Fruit fly (Drosophila melanogaster) whole organism, prepupa: ENCODE results near the gene AttD.
A peak's percentile ranks its signal among the peaks of the same experiment; 100 is the strongest.

Source experiments
- CG11762 ChIP-seq: fragments of 200-800 bp; sonication (Bioruptor generic); optimal IDR thresholded peaks from 3 replicates; lab custom pipeline; 2016; ENCODE audit warnings: missing biosample characterization, missing genetic modification characterization; ENCODE audit not compliant: insufficient read depth
- CG15336 ChIP-seq: fragments of 200-800 bp; sonication (Bioruptor generic); IDR thresholded peaks from 2 replicates; pipeline ENCODE4 v1.3.6; 2022; ENCODE audit warnings: missing biosample characterization, missing genetic modification characterization
- CG16779 ChIP-seq: fragments of 200-800 bp; sonication (Bioruptor generic); optimal IDR thresholded peaks from 3 replicates; lab custom pipeline; 2017; ENCODE audit warnings: missing biosample characterization, mild to moderate bottlenecking, missing genetic modification characterization
- CG3032 ChIP-seq: fragments of 200-800 bp; optimal IDR thresholded peaks from 2 replicates; lab custom pipeline; 2019; ENCODE audit warnings: missing biosample characterization, mild to moderate bottlenecking, missing genetic modification characterization, moderate library complexity
- CG31627 ChIP-seq: fragments of 200-800 bp; sonication (Bioruptor generic); optimal IDR thresholded peaks from 3 replicates; lab custom pipeline; 2016; ENCODE audit warnings: missing biosample characterization, missing genetic modification characterization
- CG32006 ChIP-seq: fragments of 200-800 bp; sonication (Bioruptor generic); optimal IDR thresholded peaks from 3 replicates; lab custom pipeline; 2017; ENCODE audit warnings: missing biosample characterization, mild to moderate bottlenecking, missing genetic modification characterization
- CG34406 ChIP-seq: fragments of 200-800 bp; sonication (Bioruptor generic); optimal IDR thresholded peaks from 3 replicates; lab custom pipeline; 2016; ENCODE audit warnings: missing biosample characterization, missing genetic modification characterization
- CG3919 ChIP-seq: fragments of 200-800 bp; sonication (Bioruptor generic); optimal IDR thresholded peaks from 3 replicates; lab custom pipeline; 2016; ENCODE audit warnings: missing biosample characterization, missing genetic modification characterization
- CG6163 ChIP-seq: fragments of 200-800 bp; sonication (Bioruptor generic); IDR thresholded peaks from 3 replicates; pipeline ENCODE4 v1.3.6; 2022; ENCODE audit warnings: missing biosample characterization, missing genetic modification characterization
- CG6276 ChIP-seq: fragments of 200-800 bp; sonication (Bioruptor generic); optimal IDR thresholded peaks from 2 replicates; lab custom pipeline; 2017; ENCODE audit warnings: missing biosample characterization, mild to moderate bottlenecking, missing genetic modification characterization
- CG6792 ChIP-seq: fragments of 200-800 bp; sonication (Bioruptor generic); optimal IDR thresholded peaks from 3 replicates; lab custom pipeline; 2016; ENCODE audit warnings: missing biosample characterization, missing genetic modification characterization
- CG6854 ChIP-seq: fragments of 200-800 bp; sonication (Bioruptor generic); optimal IDR thresholded peaks from 2 replicates; lab custom pipeline; 2017; ENCODE audit warnings: missing biosample characterization, mild to moderate bottlenecking, missing genetic modification characterization
- CG8119 ChIP-seq: fragments of 200-800 bp; sonication (Bioruptor generic); IDR thresholded peaks from 3 replicates; pipeline ENCODE4 v1.3.6; 2022; ENCODE audit warnings: missing biosample characterization, missing genetic modification characterization
- CG8319 ChIP-seq: fragments of 200-800 bp; sonication (Bioruptor generic); optimal IDR thresholded peaks from 3 replicates; lab custom pipeline; 2016; ENCODE audit warnings: missing biosample characterization, missing genetic modification characterization
- CG9139 ChIP-seq: fragments of 200-800 bp; sonication (Bioruptor generic); optimal IDR thresholded peaks from 3 replicates; lab custom pipeline; 2017; ENCODE audit warnings: missing biosample characterization, mild to moderate bottlenecking, missing genetic modification characterization
- Eip78C ChIP-seq: fragments of 200-800 bp; sonication (Bioruptor generic); peaks from one replicate; lab custom pipeline; 2016; ENCODE audit warnings: missing biosample characterization, missing genetic modification characterization
- Gug ChIP-seq: fragments of 200-800 bp; sonication (Bioruptor generic); IDR thresholded peaks from 2 replicates; pipeline ENCODE4 v1.3.6; 2022; ENCODE audit warnings: missing biosample characterization, missing genetic modification characterization
- Hr39 ChIP-seq: fragments of 200-800 bp; sonication (Bioruptor generic); optimal IDR thresholded peaks from 2 replicates; lab custom pipeline; 2016; ENCODE audit warnings: missing biosample characterization, missing genetic modification characterization
- Hr4 ChIP-seq: fragments of 200-800 bp; sonication (Bioruptor generic); optimal IDR thresholded peaks from 3 replicates; lab custom pipeline; 2016; ENCODE audit warnings: missing biosample characterization, missing genetic modification characterization
- Lpt ChIP-seq: fragments of 200-800 bp; sonication (Bioruptor generic); optimal IDR thresholded peaks from 3 replicates; lab custom pipeline; 2016; ENCODE audit warnings: missing biosample characterization, missing genetic modification characterization
- Met ChIP-seq: fragments of 200-800 bp; sonication (Bioruptor generic); optimal IDR thresholded peaks from 3 replicates; lab custom pipeline; 2016; ENCODE audit warnings: missing biosample characterization, missing genetic modification characterization
- Smox ChIP-seq: fragments of 200-800 bp; sonication (Bioruptor generic); optimal IDR thresholded peaks from 3 replicates; lab custom pipeline; 2016; ENCODE audit warnings: missing biosample characterization, missing genetic modification characterization
- Sox15 ChIP-seq: fragments of 200-800 bp; sonication (Bioruptor generic); optimal IDR thresholded peaks from 3 replicates; lab custom pipeline; 2016; ENCODE audit warnings: missing biosample characterization, missing genetic modification characterization
- achi ChIP-seq: fragments of 200-800 bp; sonication (Bioruptor generic); optimal IDR thresholded peaks from 3 replicates; lab custom pipeline; 2016; ENCODE audit warnings: missing biosample characterization, missing genetic modification characterization
- acj6 ChIP-seq: fragments of 200-800 bp; sonication (Bioruptor generic); optimal IDR thresholded peaks from 3 replicates; lab custom pipeline; 2016; ENCODE audit warnings: missing biosample characterization, missing genetic modification characterization
- cyc ChIP-seq: fragments of 200-800 bp; sonication (Bioruptor generic); optimal IDR thresholded peaks from 3 replicates; lab custom pipeline; 2016; ENCODE audit warnings: missing biosample characterization, missing genetic modification characterization
- dac ChIP-seq: fragments of 200-800 bp; sonication (Bioruptor generic); optimal IDR thresholded peaks from 2 replicates; lab custom pipeline; 2017; ENCODE audit warnings: missing biosample characterization, mild to moderate bottlenecking, missing genetic modification characterization
- dsx ChIP-seq: fragments of 200-800 bp; optimal IDR thresholded peaks from 3 replicates; lab custom pipeline; 2019; ENCODE audit warnings: missing biosample characterization, mild to moderate bottlenecking, missing genetic modification characterization, moderate library complexity; ENCODE audit not compliant: poor library complexity, severe bottlenecking
- fd85E ChIP-seq: fragments of 200-800 bp; sonication (Bioruptor generic); optimal IDR thresholded peaks from 3 replicates; lab custom pipeline; 2016; ENCODE audit warnings: missing biosample characterization, missing genetic modification characterization
- fkh ChIP-seq: fragments of 200-800 bp; sonication (Bioruptor generic); optimal IDR thresholded peaks from 3 replicates; lab custom pipeline; 2017; ENCODE audit warnings: missing biosample characterization, mild to moderate bottlenecking, missing genetic modification characterization, moderate library complexity
- lz ChIP-seq: fragments of 200-800 bp; sonication (Bioruptor generic); optimal IDR thresholded peaks from 3 replicates; lab custom pipeline; 2016; ENCODE audit warnings: missing biosample characterization, missing genetic modification characterization
- net ChIP-seq: fragments of 200-800 bp; sonication (Bioruptor generic); optimal IDR thresholded peaks from 3 replicates; lab custom pipeline; 2016; ENCODE audit warnings: missing biosample characterization, missing genetic modification characterization
- pdm3 ChIP-seq: fragments of 200-800 bp; sonication (Bioruptor generic); optimal IDR thresholded peaks from 3 replicates; lab custom pipeline; 2016; ENCODE audit warnings: missing biosample characterization, missing genetic modification characterization
- salr ChIP-seq, 2 experiments: fragments of 200-800 bp; sonication (Bioruptor generic); optimal IDR thresholded peaks; 3 replicates each; lab custom pipeline; 2016 to 2018; ENCODE audit warnings: missing biosample characterization in 2 of 2, missing genetic modification characterization in 2 of 2, mild to moderate bottlenecking in 1 of 2
- spab ChIP-seq: fragments of 200-800 bp; sonication (Bioruptor generic); optimal IDR thresholded peaks from 2 replicates; lab custom pipeline; 2017; ENCODE audit warnings: missing biosample characterization, mild to moderate bottlenecking, missing genetic modification characterization, missing genetic modification reagents
- ss ChIP-seq, 2 experiments: fragments of 200-800 bp; sonication (Bioruptor generic); optimal IDR thresholded peaks; 2 replicates in 1 of 2; 3 replicates in 1 of 2; lab custom pipeline; 2017 to 2018; ENCODE audit warnings: mild to moderate bottlenecking in 2 of 2, missing biosample characterization in 2 of 2, missing genetic modification characterization in 2 of 2, moderate library complexity in 1 of 2
- svp ChIP-seq: fragments of 200-800 bp; sonication (Bioruptor generic); peaks from one replicate; lab custom pipeline; 2016; ENCODE audit warnings: missing biosample characterization, missing genetic modification characterization

The AttD gene

dm6 chr3R:17616541-17616940 is 8.5 kb upstream of the AttD start:
- TF ChIP-seq fkh, result no peak
- TF ChIP-seq CG3032 (tag; lab: Kevin White, UChicago), result peak; percentile 11

dm6 chr3R:17617121-17617975 is 7.7 kb upstream of the AttD start:
- peak; percentile 11 for TF ChIP-seq CG32006 (GFP tag; lab: Kevin White, UChicago)
- TF ChIP-seq CG31627 (GFP tag; lab: Kevin White, UChicago), result peak; percentile 22
- TF ChIP-seq Hr4 (GFP tag; lab: Kevin White, UChicago), result peak; percentile 20
- TF ChIP-seq spab (GFP tag; lab: Kevin White, UChicago), result no peak
- TF ChIP-seq CG3919 (GFP tag; lab: Kevin White, UChicago), result no peak
- TF ChIP-seq Smox (GFP tag; lab: Kevin White, UChicago), result peak; percentile 3
- peak; percentile 44 to 54 for TF ChIP-seq ss (GFP tag; optimal IDR thresholded peaks at IDR 0.05; lab: Kevin White, UChicago)
- peak; percentile 55; the same call in 1 of the 2 replicates for TF ChIP-seq CG15336 (GFP tag; lab: Robert Waterston, UW)
- TF ChIP-seq cyc, result peak; percentile 22
- peak; percentile 79 for TF ChIP-seq Eip78C (GFP tag; lab: Kevin White, UChicago)
- TF ChIP-seq pdm3, result peak; percentile 9
- peak; percentile 5 for TF ChIP-seq CG6854 (GFP tag; lab: Kevin White, UChicago)
- peak; percentile 9 for TF ChIP-seq acj6 (GFP tag; lab: Kevin White, UChicago)
- no peak for TF ChIP-seq dac
- TF ChIP-seq svp (GFP tag; lab: Kevin White, UChicago), result peak; percentile 55
- no peak for TF ChIP-seq CG34406
- TF ChIP-seq lz (GFP tag; lab: Kevin White, UChicago), result peak; percentile 6
- TF ChIP-seq CG6792 (GFP tag; lab: Kevin White, UChicago), result peak; percentile 3
- TF ChIP-seq CG6276 (GFP tag; lab: Kevin White, UChicago), result peak; percentile 31
- TF ChIP-seq Met, result peak; percentile 27
- TF ChIP-seq CG11762 (GFP tag; lab: Kevin White, UChicago), result no peak
- peak; percentile 48 for TF ChIP-seq Hr39 (GFP tag; lab: Kevin White, UChicago)
- TF ChIP-seq CG8119, result peak; percentile 24; the same call in 1 of the 3 replicates
- no peak for TF ChIP-seq CG8319
- TF ChIP-seq net, result no peak
- no peak for TF ChIP-seq Sox15 (GFP tag; lab: Kevin White, UChicago)
- TF ChIP-seq, all 60 proteins: peak for 18

dm6 chr3R:17617976-17618308 is 7.1 kb upstream of the AttD start:
- TF ChIP-seq fd85E (GFP tag; lab: Kevin White, UChicago) (no peak), spab (GFP tag; lab: Kevin White, UChicago) (peak; percentile 2), dsx (peak; percentile 10), CG3919 (GFP tag; lab: Kevin White, UChicago) (peak; percentile 6), CG6163 (GFP tag; lab: Robert Waterston, UW) (peak; percentile 40; the same call in 1 of the 3 replicates), achi (no peak), CG16779 (tag; lab: Kevin White, UChicago) (peak; percentile 9), CG9139 (peak; percentile 31), svp (GFP tag; lab: Kevin White, UChicago) (peak; percentile 83), Hr4 (GFP tag; lab: Kevin White, UChicago) (no peak), Eip78C (GFP tag; lab: Kevin White, UChicago) (peak; percentile 67), ss (GFP tag; optimal IDR thresholded peaks at IDR 0.05; lab: Kevin White, UChicago) (peak in 1 of 2 experiments; percentile 0)

- no peak for TF ChIP-seq Gug (GFP tag; lab: Robert Waterston, UW)
- TF ChIP-seq Lpt (GFP tag; lab: Kevin White, UChicago), result no peak
- no peak for TF ChIP-seq salr (GFP tag; optimal IDR thresholded peaks at IDR 0.05; lab: Kevin White, UChicago)
- TF ChIP-seq Smox (GFP tag; lab: Kevin White, UChicago), result no peak
Measured at dm6 chr3R:17618699-17619150, 6.3 kb upstream of the AttD start, which contains the start of the genes CG14324 and CG14326. CG14324 (minus strand) TSS chr3R:17618799. CG14326 (plus strand) TSS chr3R:17619100.
